Fruit fly (Drosophila melanogaster) whole organism, embryonic: ENCODE data around the gene dimm.

Experiments used
- CG10267 ChIP-seq: fragments of 200-800 bp; sonication (Bioruptor generic); optimal IDR thresholded peaks from 2 replicates; lab custom pipeline; 2018; ENCODE audit warnings: missing biosample characterization, mild to moderate bottlenecking, missing genetic modification characterization, moderate library complexity
- CG10321 ChIP-seq: fragments of 200-800 bp; sonication (Bioruptor generic); IDR thresholded peaks from 2 replicates; pipeline ENCODE4 v1.3.6; 2022; ENCODE audit warnings: missing biosample characterization, missing genetic modification characterization
- CG11695 ChIP-seq: fragments of 200-800 bp; sonication (Bioruptor generic); IDR thresholded peaks from 3 replicates; pipeline ENCODE4 v1.3.6; 2022; ENCODE audit warnings: missing biosample characterization, missing genetic modification characterization
- CG12659 ChIP-seq: fragments of 200-800 bp; sonication (Bioruptor generic); optimal IDR thresholded peaks from 3 replicates; lab custom pipeline; 2017; ENCODE audit warnings: mild to moderate bottlenecking, missing biosample characterization, missing genetic modification reagents, missing genetic modification characterization
- CG12769 ChIP-seq: fragments of 200-800 bp; sonication (Bioruptor generic); optimal IDR thresholded peaks from 2 replicates; lab custom pipeline; 2019; ENCODE audit warnings: missing biosample characterization, mild to moderate bottlenecking, missing genetic modification characterization, moderate library complexity
- CG15073 ChIP-seq: fragments of 200-800 bp; sonication (Bioruptor generic); optimal IDR thresholded peaks from 2 replicates; lab custom pipeline; 2016; ENCODE audit warnings: missing biosample characterization, missing genetic modification characterization
- CG1529 ChIP-seq: fragments of 200-800 bp; sonication (Bioruptor generic); optimal IDR thresholded peaks from 3 replicates; lab custom pipeline; 2018; ENCODE audit warnings: missing biosample characterization, missing genetic modification characterization
- CG1603 ChIP-seq: fragments of 200-800 bp; sonication (Bioruptor generic); optimal IDR thresholded peaks from 2 replicates; lab custom pipeline; 2019; ENCODE audit warnings: missing biosample characterization, mild to moderate bottlenecking, missing genetic modification characterization, moderate library complexity
- CG16863 ChIP-seq: fragments of 200-800 bp; sonication (Bioruptor generic); optimal IDR thresholded peaks from 3 replicates; lab custom pipeline; 2016; ENCODE audit warnings: missing biosample characterization, missing genetic modification characterization
- CG17912 ChIP-seq: fragments of 200-800 bp; sonication (Bioruptor generic); optimal IDR thresholded peaks from 2 replicates; lab custom pipeline; 2018; ENCODE audit warnings: missing biosample characterization, mild to moderate bottlenecking, missing genetic modification characterization
- CG18599 ChIP-seq: fragments of 200-800 bp; sonication (Bioruptor generic); optimal IDR thresholded peaks from 3 replicates; lab custom pipeline; 2017; ENCODE audit warnings: missing biosample characterization, missing genetic modification characterization, mild to moderate bottlenecking, moderate library complexity, missing genetic modification reagents
- CG18764 ChIP-seq: fragments of 200-800 bp; sonication (Bioruptor generic); optimal IDR thresholded peaks from 3 replicates; lab custom pipeline; 2016; ENCODE audit warnings: missing biosample characterization, missing genetic modification characterization
- CG3065 ChIP-seq: fragments of 200-800 bp; sonication (Bioruptor generic); optimal IDR thresholded peaks from 2 replicates; lab custom pipeline; 2016; ENCODE audit warnings: missing biosample characterization, missing genetic modification characterization
- CG32532 ChIP-seq: fragments of 200-800 bp; sonication (Bioruptor generic); IDR thresholded peaks from 2 replicates; pipeline ENCODE4 v1.3.6; 2022; ENCODE audit warnings: missing biosample characterization, missing genetic modification characterization
- CG34376 ChIP-seq: fragments of 200-800 bp; sonication (Bioruptor generic); optimal IDR thresholded peaks from 2 replicates; lab custom pipeline; 2018; ENCODE audit warnings: missing biosample characterization, mild to moderate bottlenecking, missing genetic modification characterization
- CG3726 ChIP-seq: fragments of 200-800 bp; sonication (Bioruptor generic); IDR thresholded peaks from 3 replicates; pipeline ENCODE4, ENCODE4 v1.3.6; 2022; ENCODE audit warnings: missing biosample characterization, missing genetic modification characterization
- CG4282 ChIP-seq: fragments of 200-800 bp; sonication (Bioruptor generic); optimal IDR thresholded peaks from 2 replicates; lab custom pipeline; 2016; ENCODE audit warnings: missing biosample characterization, missing genetic modification characterization
- CG8281 ChIP-seq: fragments of 200-800 bp; sonication (Bioruptor generic); optimal IDR thresholded peaks from 2 replicates; lab custom pipeline; 2018; ENCODE audit warnings: missing biosample characterization, mild to moderate bottlenecking, missing genetic modification characterization, moderate library complexity
- CG8944 ChIP-seq: fragments of 200-800 bp; sonication (Bioruptor generic); optimal IDR thresholded peaks from 3 replicates; lab custom pipeline; 2016; ENCODE audit warnings: missing biosample characterization, missing genetic modification characterization
- CG9609 ChIP-seq: fragments of 200-800 bp; sonication (Bioruptor generic); optimal IDR thresholded peaks from 3 replicates; lab custom pipeline; 2016; ENCODE audit warnings: missing biosample characterization, missing genetic modification characterization
- CrebB ChIP-seq: fragments of 200-800 bp; sonication (Bioruptor generic); optimal IDR thresholded peaks from 3 replicates; lab custom pipeline; 2018; ENCODE audit warnings: missing biosample characterization, mild to moderate bottlenecking, missing genetic modification characterization
- Eip74EF ChIP-seq, 2 experiments: fragments of 200-800 bp in 1 of 2; fragments of >200 bp in 1 of 2; sonication (Bioruptor generic) in 1 of 2; optimal IDR thresholded peaks; 2 replicates each; lab custom pipeline; 2017 to 2019; ENCODE audit warnings: missing biosample characterization in 2 of 2, missing genetic modification characterization in 2 of 2, mild to moderate bottlenecking in 1 of 2, moderate library complexity in 1 of 2
- Ets65A ChIP-seq: fragments of 200-800 bp; sonication (Bioruptor generic); peaks from one replicate; lab custom pipeline; 2016; ENCODE audit warnings: missing biosample characterization, missing genetic modification characterization
- HLH54F ChIP-seq: fragments of 200-800 bp; sonication (Bioruptor generic); optimal IDR thresholded peaks from 3 replicates; lab custom pipeline; 2016; ENCODE audit warnings: missing biosample characterization, missing genetic modification characterization
- Hr3 ChIP-seq: fragments of 200-800 bp; sonication (Bioruptor generic); optimal IDR thresholded peaks from 3 replicates; lab custom pipeline; 2016; ENCODE audit warnings: missing biosample characterization, missing genetic modification characterization
- Lpt ChIP-seq: fragments of >200 bp; optimal IDR thresholded peaks from 2 replicates; lab custom pipeline; 2018; ENCODE audit warnings: missing biosample characterization, missing genetic modification characterization
- Med ChIP-seq: fragments of 200-800 bp; sonication (Bioruptor generic); peaks from one replicate; lab custom pipeline; 2016; ENCODE audit warnings: missing biosample characterization, missing genetic modification characterization, mild to moderate bottlenecking, inconsistent platforms, moderate library complexity
- Meics ChIP-seq: fragments of 200-800 bp; sonication (Bioruptor generic); optimal IDR thresholded peaks from 2 replicates; lab custom pipeline; 2017; ENCODE audit warnings: missing biosample characterization, mild to moderate bottlenecking, missing genetic modification characterization
- NC2α ChIP-seq: fragments of 200-800 bp; sonication (Bioruptor generic); optimal IDR thresholded peaks from 2 replicates; lab custom pipeline; 2016; ENCODE audit warnings: missing biosample characterization, missing genetic modification characterization
- TFAM ChIP-seq: fragments of 200-800 bp; sonication (Bioruptor generic); optimal IDR thresholded peaks from 2 replicates; lab custom pipeline; 2017; ENCODE audit warnings: missing biosample characterization, missing genetic modification characterization, inconsistent platforms
- bbx ChIP-seq: fragments of 200-800 bp; sonication (Bioruptor generic); IDR thresholded peaks from 2 replicates; pipeline ENCODE4 v1.3.6; 2022; ENCODE audit warnings: missing biosample characterization, missing genetic modification characterization; ENCODE audit not compliant: partially characterized antibody
- cad ChIP-seq: fragments of >200 bp; optimal IDR thresholded peaks from 2 replicates; lab custom pipeline; 2017; ENCODE audit warnings: missing biosample characterization, missing genetic modification characterization
- croc ChIP-seq: fragments of 200-800 bp; sonication (Bioruptor generic); conservative IDR thresholded peaks from 3 replicates; pipeline ENCODE4 v1.3.6; 2022; ENCODE audit warnings: missing biosample characterization, missing genetic modification characterization
- dan ChIP-seq: fragments of 200-800 bp; sonication (Bioruptor generic); IDR thresholded peaks from 2 replicates; pipeline ENCODE4 v1.3.6; 2022; ENCODE audit warnings: missing biosample characterization, missing genetic modification characterization
- disco-r ChIP-seq: fragments of 200-800 bp; sonication (Bioruptor generic); optimal IDR thresholded peaks from 2 replicates; lab custom pipeline; 2016; ENCODE audit warnings: missing biosample characterization, missing genetic modification characterization
- ewg ChIP-seq: fragments of 200-800 bp; sonication (Bioruptor generic); optimal IDR thresholded peaks from 3 replicates; lab custom pipeline; 2017; ENCODE audit warnings: mild to moderate bottlenecking, missing biosample characterization, missing genetic modification reagents, missing genetic modification characterization
- fd64A ChIP-seq: fragments of 200-800 bp; sonication (Bioruptor generic); optimal IDR thresholded peaks from 3 replicates; lab custom pipeline; 2018; ENCODE audit warnings: missing biosample characterization, mild to moderate bottlenecking, missing genetic modification characterization
- gfzf ChIP-seq: fragments of 200-800 bp; sonication (Bioruptor generic); optimal IDR thresholded peaks from 2 replicates; lab custom pipeline; 2016; ENCODE audit warnings: missing biosample characterization, mild to moderate bottlenecking, missing genetic modification characterization, moderate library complexity
- grau ChIP-seq: fragments of 200-800 bp; optimal IDR thresholded peaks from 3 replicates; lab custom pipeline; 2019; ENCODE audit warnings: missing biosample characterization, mild to moderate bottlenecking, missing genetic modification characterization, moderate library complexity
- hkb ChIP-seq, 2 experiments: fragments of 200-800 bp in 1 of 2; fragments of >200 bp in 1 of 2; sonication (Bioruptor generic) in 1 of 2; IDR thresholded peaks in 1 of 2; optimal IDR thresholded peaks in 1 of 2; 2 replicates each; pipeline versions ENCODE4 v1.3.6 to Lab custom; 2017 to 2022; ENCODE audit warnings: missing biosample characterization in 1 of 2, missing genetic modification characterization in 1 of 2
- ken ChIP-seq: fragments of 200-800 bp; sonication (Bioruptor generic); IDR thresholded peaks from 3 replicates; pipeline ENCODE4 v1.3.6; 2022; ENCODE audit warnings: missing biosample characterization, missing genetic modification characterization
- nmo ChIP-seq: fragments of 200-800 bp; sonication (Bioruptor generic); optimal IDR thresholded peaks from 2 replicates; lab custom pipeline; 2018; ENCODE audit warnings: missing biosample characterization, mild to moderate bottlenecking, missing genetic modification characterization, moderate library complexity
- pfk ChIP-seq: fragments of 200-800 bp; sonication (Bioruptor generic); optimal IDR thresholded peaks from 2 replicates; lab custom pipeline; 2018; ENCODE audit warnings: missing biosample characterization, mild to moderate bottlenecking, missing genetic modification characterization, moderate library complexity
- pnt ChIP-seq: fragments of 200-800 bp; sonication (Bioruptor generic); optimal IDR thresholded peaks from 3 replicates; lab custom pipeline; 2016; ENCODE audit warnings: missing biosample characterization, missing genetic modification characterization
- pros ChIP-seq: fragments of 200-800 bp; sonication (Bioruptor generic); optimal IDR thresholded peaks from 3 replicates; lab custom pipeline; 2019; ENCODE audit warnings: missing biosample characterization, mild to moderate bottlenecking, missing genetic modification characterization, moderate library complexity
- pzg ChIP-seq: fragments of 200-800 bp; sonication (Bioruptor generic); optimal IDR thresholded peaks from 3 replicates; lab custom pipeline; 2018; ENCODE audit warnings: missing biosample characterization, mild to moderate bottlenecking, missing genetic modification characterization, moderate library complexity
- schlank ChIP-seq: fragments of 200-800 bp; sonication (Bioruptor generic); optimal IDR thresholded peaks from 2 replicates; lab custom pipeline; 2018; ENCODE audit warnings: missing biosample characterization, mild to moderate bottlenecking, missing genetic modification characterization
- sna ChIP-seq: fragments of 200-800 bp; sonication (Bioruptor generic); IDR thresholded peaks from 2 replicates; pipeline ENCODE4 v1.3.6; 2022; ENCODE audit warnings: missing biosample characterization, missing genetic modification characterization; ENCODE audit not compliant: partially characterized antibody
- tin ChIP-seq: fragments of 200-800 bp; sonication (Bioruptor generic); optimal IDR thresholded peaks from 3 replicates; lab custom pipeline; 2016; ENCODE audit warnings: missing biosample characterization, missing genetic modification characterization
- ttk ChIP-seq: fragments of 200-800 bp; sonication (Bioruptor generic); IDR thresholded peaks from 2 replicates; pipeline ENCODE4 v2.1.2; 2022; ENCODE audit warnings: missing biosample characterization, missing genetic modification characterization
- zen2 ChIP-seq: fragments of 200-800 bp; sonication (Bioruptor generic); IDR thresholded peaks from 3 replicates; pipeline ENCODE4 v1.3.6; 2022; ENCODE audit warnings: missing biosample characterization, missing genetic modification characterization; ENCODE audit not compliant: partially characterized antibody

Gene dimm

dm6 chr2L:21324438-21324890 lies 7.1 kb upstream of the dimm start (continued):
- TF ChIP-seq bbx (GFP tag; lab: Robert Waterston, UW) (no peak), CG16863 (GFP tag; lab: Kevin White, UChicago) (no peak), Ets65A (GFP tag; lab: Kevin White, UChicago) (peak; percentile 81), Meics (GFP tag; lab: Kevin White, UChicago) (peak; percentile 21), zen2 (no peak), dan (GFP tag; lab: Robert Waterston, UW) (no peak), fd64A (GFP tag; lab: Kevin White, UChicago) (no peak), pnt (no peak), pros (GFP tag; lab: Kevin White, UChicago) (peak; percentile 76), CG1603 (tag; lab: Kevin White, UChicago) (peak; percentile 24), TFAM (no peak), nmo (GFP tag; lab: Kevin White, UChicago) (no peak), ken (GFP tag; lab: Robert Waterston, UW) (no peak), Eip74EF (GFP tag; optimal IDR thresholded peaks at IDR 0.05; lab: Kevin White, UChicago) (peak in 1 of 2 experiments; percentile 28), tin (GFP tag; lab: Kevin White, UChicago) (no peak), CG12769 (peak; percentile 60), CG11695 (GFP tag; lab: Robert Waterston, UW) (no peak), cad (GFP tag; lab: Kevin White, UChicago) (no peak), CG8281 (tag; lab: Kevin White, UChicago) (no peak), CG32532 (GFP tag; lab: Robert Waterston, UW) (no peak), CG8944 (no peak), pzg (GFP tag; lab: Kevin White, UChicago) (no peak), ttk (GFP tag; lab: Robert Waterston, UW) (no peak), HLH54F (GFP tag; lab: Kevin White, UChicago) (no peak), Lpt (GFP tag; lab: Kevin White, UChicago) (no peak), Med (peak; percentile 55), CrebB (tag; lab: Kevin White, UChicago) (no peak), CG12659 (GFP tag; lab: Kevin White, UChicago) (no peak), hkb (optimal IDR thresholded peaks at IDR 0.05; lab: Kevin White, UChicago) (no peak), hkb (GFP tag; IDR thresholded peaks at IDR 0.05; lab: Robert Waterston, UW) (no peak), croc (GFP tag; lab: Robert Waterston, UW) (no peak), ewg (GFP tag; lab: Kevin White, UChicago) (no peak), CG9609 (no peak), sna (GFP tag; lab: Robert Waterston, UW) (no peak), grau (tag; lab: Kevin White, UChicago) (no peak), CG10267 (tag; lab: Kevin White, UChicago) (no peak), CG3726 (GFP tag; lab: Robert Waterston, UW) (no peak), Hr3 (no peak), gfzf (no peak), CG17912 (GFP tag; lab: Kevin White, UChicago) (no peak), CG15073 (GFP tag; lab: Kevin White, UChicago) (no peak), CG10321 (GFP tag; lab: Robert Waterston, UW) (no peak), pfk (GFP tag; lab: Kevin White, UChicago) (no peak), CG3065 (no peak), NC2α (GFP tag; lab: Kevin White, UChicago) (no peak), CG34376 (GFP tag; lab: Kevin White, UChicago) (no peak), CG1529 (GFP tag; lab: Kevin White, UChicago) (peak; percentile 1), disco-r (GFP tag; lab: Kevin White, UChicago) (no peak), CG18764 (GFP tag; lab: Kevin White, UChicago) (no peak), schlank (tag; lab: Kevin White, UChicago) (no peak), CG18599 (GFP tag; lab: Kevin White, UChicago) (peak; percentile 31), CG4282 (GFP tag; lab: Kevin White, UChicago) (no peak)
